Fruit fly (Drosophila melanogaster) whole organism, pupa: Measurements from ENCODE around the gene CG3939.
A peak's percentile ranks its signal among the peaks of the same experiment; 100 is the strongest.

Experiments
- CG10348 ChIP-seq: fragments of 200-800 bp; sonication (Bioruptor generic); IDR thresholded peaks from 2 replicates; pipeline ENCODE4 v1.3.6; 2022; ENCODE audit warnings: missing biosample characterization, missing genetic modification characterization
- CG12605 ChIP-seq: fragments of 200-800 bp; sonication (Bioruptor generic); IDR thresholded peaks from 2 replicates; pipeline ENCODE4 v1.3.6; 2022; ENCODE audit warnings: missing biosample characterization, missing genetic modification characterization
- CG13204 ChIP-seq: fragments of 200-800 bp; sonication (Bioruptor generic); optimal IDR thresholded peaks from 2 replicates; lab custom pipeline; 2018; ENCODE audit warnings: missing biosample characterization, mild to moderate bottlenecking, missing genetic modification characterization, moderate library complexity
- CG14655 ChIP-seq: fragments of 200-800 bp; sonication (Bioruptor generic); optimal IDR thresholded peaks from 3 replicates; lab custom pipeline; 2017; ENCODE audit warnings: mild to moderate bottlenecking, missing biosample characterization, missing genetic modification reagents, missing genetic modification characterization
- CG15710 ChIP-seq: fragments of 200-800 bp; sonication (Bioruptor generic); optimal IDR thresholded peaks from 2 replicates; lab custom pipeline; 2018; ENCODE audit warnings: missing biosample characterization, mild to moderate bottlenecking, missing genetic modification characterization, moderate library complexity
- CG17806 ChIP-seq: fragments of 200-800 bp; sonication (Bioruptor generic); optimal IDR thresholded peaks from 2 replicates; lab custom pipeline; 2018; ENCODE audit warnings: missing biosample characterization, mild to moderate bottlenecking, missing genetic modification characterization, moderate library complexity
- CG32121 ChIP-seq: fragments of 200-800 bp; sonication (Bioruptor generic); IDR thresholded peaks from 2 replicates; pipeline ENCODE4 v1.3.6; 2022; ENCODE audit warnings: missing biosample characterization, missing genetic modification characterization
- CG34367 ChIP-seq: fragments of 200-800 bp; sonication (Bioruptor generic); optimal IDR thresholded peaks from 2 replicates; lab custom pipeline; 2018; ENCODE audit warnings: missing biosample characterization, mild to moderate bottlenecking, missing genetic modification characterization
- CG4496 ChIP-seq: fragments of 200-800 bp; sonication (Bioruptor generic); IDR thresholded peaks from 3 replicates; pipeline ENCODE4 v1.3.6; 2022; ENCODE audit warnings: missing biosample characterization, missing genetic modification characterization
- CG8159 ChIP-seq: fragments of 200-800 bp; sonication (Bioruptor generic); optimal IDR thresholded peaks from 3 replicates; lab custom pipeline; 2018; ENCODE audit warnings: missing biosample characterization, mild to moderate bottlenecking, missing genetic modification characterization, moderate library complexity
- CG8301 ChIP-seq: fragments of 200-800 bp; sonication (Bioruptor generic); optimal IDR thresholded peaks from 2 replicates; lab custom pipeline; 2018; ENCODE audit warnings: missing biosample characterization, mild to moderate bottlenecking, missing genetic modification characterization
- CG9948 ChIP-seq: fragments of 200-800 bp; sonication (Bioruptor generic); optimal IDR thresholded peaks from 2 replicates; lab custom pipeline; 2018; ENCODE audit warnings: missing biosample characterization, mild to moderate bottlenecking, missing genetic modification characterization, moderate library complexity
- D1 ChIP-seq: fragments of 200-800 bp; sonication (Bioruptor generic); optimal IDR thresholded peaks from 2 replicates; lab custom pipeline; 2018; ENCODE audit warnings: missing biosample characterization, mild to moderate bottlenecking, missing genetic modification characterization, moderate library complexity
- EcR ChIP-seq: fragments of 200-800 bp; sonication (Bioruptor generic); optimal IDR thresholded peaks from 3 replicates; lab custom pipeline; 2019; ENCODE audit warnings: missing biosample characterization, missing genetic modification characterization, mild to moderate bottlenecking, moderate library complexity, missing genetic modification reagents
- Ets98B ChIP-seq: fragments of 200-800 bp; sonication (Bioruptor generic); IDR thresholded peaks from 2 replicates; pipeline ENCODE4 v1.3.6; 2022; ENCODE audit warnings: missing biosample characterization, missing genetic modification characterization
- Pif1A ChIP-seq: fragments of 200-800 bp; sonication (Bioruptor generic); optimal IDR thresholded peaks from 3 replicates; lab custom pipeline; 2016; ENCODE audit warnings: missing biosample characterization, missing genetic modification characterization
- Pif1B ChIP-seq: fragments of 200-800 bp; sonication (Bioruptor generic); optimal IDR thresholded peaks from 3 replicates; lab custom pipeline; 2016; ENCODE audit warnings: missing biosample characterization, missing genetic modification characterization
- Snoo ChIP-seq: fragments of 200-800 bp; sonication (Bioruptor generic); optimal IDR thresholded peaks from 3 replicates; lab custom pipeline; 2017; ENCODE audit warnings: missing biosample characterization, mild to moderate bottlenecking, missing genetic modification characterization, inconsistent platforms
- fd96Ca ChIP-seq: fragments of 200-800 bp; sonication (Bioruptor generic); IDR thresholded peaks from 3 replicates; pipeline ENCODE4 v1.3.6; 2022; ENCODE audit warnings: missing biosample characterization, missing genetic modification characterization
- gl ChIP-seq: fragments of 200-800 bp; sonication (Bioruptor generic); optimal IDR thresholded peaks from 2 replicates; lab custom pipeline; 2018; ENCODE audit warnings: missing biosample characterization, mild to moderate bottlenecking, missing genetic modification characterization
- rn ChIP-seq: fragments of 200-800 bp; sonication (Bioruptor generic); IDR thresholded peaks from 2 replicates; pipeline ENCODE4 v1.3.6; 2022; ENCODE audit warnings: missing biosample characterization, missing genetic modification characterization

CG3939 gene

dm6 chrX:3135102-3135393 is 39.8 kb upstream of the CG3939 start:
- TF ChIP-seq CG32121 (GFP tag; lab: Robert Waterston, UW) (no peak), Snoo (tag; lab: Kevin White, UChicago) (no peak), fd96Ca (GFP tag; lab: Robert Waterston, UW) (no peak), D1 (tag; lab: Kevin White, UChicago) (no peak), CG12605 (GFP tag; lab: Robert Waterston, UW) (no peak), gl (tag; lab: Kevin White, UChicago) (no peak), CG17806 (no peak), Pif1A (GFP tag; lab: Kevin White, UChicago) (no peak), CG4496 (no peak), CG9948 (tag; lab: Kevin White, UChicago) (no peak), Ets98B (no peak), CG10348 (no peak), CG15710 (tag; lab: Kevin White, UChicago) (no peak), CG34367 (tag; lab: Kevin White, UChicago) (no peak), CG8301 (tag; lab: Kevin White, UChicago) (no peak), CG8159 (tag; lab: Kevin White, UChicago) (no peak), EcR (GFP tag; lab: Kevin White, UChicago) (no peak), Pif1B (GFP tag; lab: Kevin White, UChicago) (no peak), rn (no peak), CG14655 (GFP tag; lab: Kevin White, UChicago) (no peak)
- TF ChIP-seq, all 21 proteins: peak for 0

DNA sequence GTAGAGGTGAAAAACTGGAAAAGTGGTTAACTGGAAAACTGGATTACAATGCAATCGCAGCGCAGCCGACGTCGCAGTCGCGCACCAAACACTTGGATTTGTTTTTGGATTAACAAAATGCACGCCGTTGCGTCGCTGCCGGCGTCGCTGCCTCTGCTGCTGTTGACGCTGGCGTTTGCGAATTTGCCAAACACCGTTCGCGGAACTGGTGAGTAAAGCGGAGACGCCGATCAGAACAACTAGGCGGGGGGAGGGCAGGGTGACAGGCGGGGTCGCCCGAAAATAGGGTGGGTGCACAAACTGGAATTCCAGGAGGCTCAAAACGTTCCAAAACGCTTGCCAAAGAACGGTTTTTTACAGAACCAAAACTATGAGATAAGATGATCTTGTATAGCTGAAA is 39.2 kb upstream of the CG3939 start:
- TF ChIP-seq fd96Ca (GFP tag; lab: Robert Waterston, UW), result no peak
- no peak for TF ChIP-seq gl (tag; lab: Kevin White, UChicago)
- no peak for TF ChIP-seq rn
- no peak for TF ChIP-seq CG14655 (GFP tag; lab: Kevin White, UChicago)
- TF ChIP-seq Snoo (tag; lab: Kevin White, UChicago), result no peak
- TF ChIP-seq CG8301 (tag; lab: Kevin White, UChicago), result no peak
- no peak for TF ChIP-seq CG13204
- no peak for TF ChIP-seq Pif1B (GFP tag; lab: Kevin White, UChicago)
- TF ChIP-seq D1 (tag; lab: Kevin White, UChicago), result no peak
- TF ChIP-seq CG8159 (tag; lab: Kevin White, UChicago), result no peak

DNA sequence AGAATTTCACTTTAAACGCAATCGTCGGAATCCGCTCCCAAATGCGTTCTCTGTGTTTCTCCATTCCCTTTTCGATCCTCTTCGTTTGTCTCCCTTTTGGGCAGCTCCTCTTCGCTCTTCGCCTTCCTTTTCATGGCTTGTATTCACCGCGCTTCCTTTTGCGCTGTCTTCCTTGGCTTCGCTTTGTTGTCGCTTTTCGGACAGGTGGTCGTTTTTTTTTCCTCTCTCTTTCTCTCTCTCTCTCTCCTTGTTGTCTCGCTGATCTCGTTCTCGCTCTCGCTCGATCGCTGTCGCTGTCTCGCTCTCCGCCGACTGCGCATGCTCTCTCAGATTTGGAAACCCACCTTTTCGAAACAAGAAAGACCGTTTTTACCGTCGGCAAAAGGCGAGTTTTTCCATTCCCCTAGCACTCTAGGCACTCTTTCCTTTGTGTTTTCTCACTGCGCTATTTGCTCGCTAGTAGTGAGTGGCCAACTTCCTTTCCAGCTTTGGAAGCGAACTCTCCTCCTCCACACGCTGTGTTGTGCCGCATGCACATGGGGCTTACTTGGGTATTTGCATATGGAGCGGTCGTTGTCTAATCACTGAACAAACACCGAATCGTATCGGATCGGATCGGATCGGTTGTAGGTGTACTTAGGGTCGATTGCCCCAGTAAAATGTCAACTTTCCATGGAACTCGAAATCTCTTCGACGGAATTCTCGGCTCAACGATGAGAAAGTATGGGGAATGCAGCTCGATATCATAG is 38.3 kb upstream of the CG3939 start:
- TF ChIP-seq CG4496, result 0 out of 3 replicates have a peak, but pooled peaks have one; percentile 36
- TF ChIP-seq Pif1B (GFP tag; lab: Kevin White, UChicago), result peak; percentile 10
- TF ChIP-seq CG32121 (GFP tag; lab: Robert Waterston, UW), result no peak
- TF ChIP-seq CG34367 (tag; lab: Kevin White, UChicago), result no peak
- TF ChIP-seq CG9948 (tag; lab: Kevin White, UChicago), result no peak
- no peak for TF ChIP-seq CG10348
- TF ChIP-seq fd96Ca (GFP tag; lab: Robert Waterston, UW), result no peak
- no peak for TF ChIP-seq CG14655 (GFP tag; lab: Kevin White, UChicago)
- TF ChIP-seq CG17806, result no peak
- TF ChIP-seq CG15710 (tag; lab: Kevin White, UChicago), result no peak
- no peak for TF ChIP-seq CG8301 (tag; lab: Kevin White, UChicago)
- no peak for TF ChIP-seq CG12605 (GFP tag; lab: Robert Waterston, UW)
- no peak for TF ChIP-seq Pif1A (GFP tag; lab: Kevin White, UChicago)
- no peak for TF ChIP-seq CG8159 (tag; lab: Kevin White, UChicago)
- no peak for TF ChIP-seq Snoo (tag; lab: Kevin White, UChicago)
- no peak for TF ChIP-seq Ets98B
- no peak for TF ChIP-seq D1 (tag; lab: Kevin White, UChicago)
- no peak for TF ChIP-seq CG13204
- TF ChIP-seq EcR (GFP tag; lab: Kevin White, UChicago), result peak; percentile 27
- no peak for TF ChIP-seq rn
- no peak for TF ChIP-seq gl (tag; lab: Kevin White, UChicago)

DNA sequence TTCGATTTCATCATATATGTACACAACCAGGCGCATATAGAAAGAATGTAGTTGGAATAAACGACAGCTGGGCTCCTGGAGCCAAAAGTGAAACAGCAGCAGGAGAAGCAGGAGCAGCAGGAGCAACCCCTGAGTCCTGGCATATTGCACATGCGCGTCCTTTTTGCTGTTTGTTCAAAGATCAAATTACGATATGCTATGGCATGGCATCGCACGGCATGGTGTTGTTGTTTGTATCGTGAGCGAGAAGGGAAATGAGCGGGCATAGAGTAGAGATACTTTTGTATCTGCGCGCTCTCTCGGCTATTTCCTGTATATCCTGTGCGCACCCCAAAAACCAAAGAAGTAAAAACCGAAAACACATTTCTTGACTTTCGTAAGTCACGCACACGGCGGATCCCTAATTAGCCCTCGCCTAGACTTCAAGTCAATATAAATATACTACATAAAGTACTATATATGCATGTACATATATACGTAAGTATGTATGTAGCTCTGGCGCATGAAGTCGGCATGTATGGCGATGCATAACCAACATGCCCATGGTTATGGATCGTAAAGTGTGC is 36.9 kb upstream of the CG3939 start:
- TF ChIP-seq EcR (GFP tag; lab: Kevin White, UChicago), result no peak
- TF ChIP-seq Snoo (tag; lab: Kevin White, UChicago), result no peak
- TF ChIP-seq Ets98B, result no peak
- TF ChIP-seq CG4496, result no peak
- TF ChIP-seq fd96Ca (GFP tag; lab: Robert Waterston, UW), result no peak
- no peak for TF ChIP-seq Pif1B (GFP tag; lab: Kevin White, UChicago)
- TF ChIP-seq CG12605 (GFP tag; lab: Robert Waterston, UW), result no peak
- no peak for TF ChIP-seq D1 (tag; lab: Kevin White, UChicago)
- no peak for TF ChIP-seq gl (tag; lab: Kevin White, UChicago)
- TF ChIP-seq CG34367 (tag; lab: Kevin White, UChicago), result no peak
- TF ChIP-seq CG8159 (tag; lab: Kevin White, UChicago), result no peak
- no peak for TF ChIP-seq CG8301 (tag; lab: Kevin White, UChicago)
- TF ChIP-seq CG9948 (tag; lab: Kevin White, UChicago), result no peak
- TF ChIP-seq CG14655 (GFP tag; lab: Kevin White, UChicago), result no peak
- no peak for TF ChIP-seq CG15710 (tag; lab: Kevin White, UChicago)

DNA sequence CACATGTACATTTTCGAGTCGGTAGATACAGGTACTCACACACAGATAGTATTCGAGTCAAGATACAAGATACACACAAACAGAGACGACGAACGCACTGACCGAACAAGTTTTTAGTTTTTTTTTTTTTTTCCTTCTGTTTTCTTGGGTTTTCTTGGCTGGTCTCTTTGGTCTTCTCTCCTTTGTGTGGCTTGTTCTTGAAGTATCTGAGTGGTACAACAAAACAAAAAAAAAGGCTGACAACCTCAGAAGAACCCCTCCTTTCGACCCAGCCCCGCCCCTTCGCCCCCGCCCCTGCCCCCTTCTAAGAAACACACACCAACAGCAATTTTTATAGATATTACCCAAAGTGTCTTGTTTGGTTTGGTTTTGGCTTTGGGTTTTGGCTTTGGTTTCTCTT is 34.9 kb upstream of the CG3939 start:
- TF ChIP-seq CG8159 (tag; lab: Kevin White, UChicago), result no peak
- peak; percentile 25; the same call in 1 of the 2 replicates for TF ChIP-seq CG12605 (GFP tag; lab: Robert Waterston, UW)
- peak; percentile 24 for TF ChIP-seq CG34367 (tag; lab: Kevin White, UChicago)
- no peak for TF ChIP-seq fd96Ca (GFP tag; lab: Robert Waterston, UW)
- TF ChIP-seq gl (tag; lab: Kevin White, UChicago), result peak; percentile 13
- TF ChIP-seq CG10348, result no peak
- no peak for TF ChIP-seq CG17806
- TF ChIP-seq EcR (GFP tag; lab: Kevin White, UChicago), result peak; percentile 71
- TF ChIP-seq CG32121 (GFP tag; lab: Robert Waterston, UW), result no peak
- peak; percentile 25 for TF ChIP-seq CG15710 (tag; lab: Kevin White, UChicago)
- peak; percentile 38 for TF ChIP-seq CG13204
